Fruit fly (Drosophila melanogaster) whole organism, embryonic: ENCODE measurements around the gene CG32708.

ENCODE experiments used
- Ada2b ChIP-seq: fragments of 200-800 bp; sonication (Bioruptor generic); IDR thresholded peaks from 2 replicates; pipeline ENCODE4 v1.3.6; 2022; ENCODE audit warnings: missing biosample characterization, missing genetic modification characterization
- CG10979 ChIP-seq: fragments of 200-800 bp; sonication (Bioruptor generic); optimal IDR thresholded peaks from 2 replicates; lab custom pipeline; 2018; ENCODE audit warnings: missing biosample characterization, mild to moderate bottlenecking, missing genetic modification characterization, moderate library complexity
- CG11695 ChIP-seq: fragments of 200-800 bp; sonication (Bioruptor generic); IDR thresholded peaks from 3 replicates; pipeline ENCODE4 v1.3.6; 2022; ENCODE audit warnings: missing biosample characterization, missing genetic modification characterization
- CG16863 ChIP-seq: fragments of 200-800 bp; sonication (Bioruptor generic); optimal IDR thresholded peaks from 3 replicates; lab custom pipeline; 2016; ENCODE audit warnings: missing biosample characterization, missing genetic modification characterization
- CG17568 ChIP-seq: fragments of 200-800 bp; sonication (Bioruptor generic); optimal IDR thresholded peaks from 2 replicates; lab custom pipeline; 2018; ENCODE audit warnings: missing biosample characterization, mild to moderate bottlenecking, missing genetic modification characterization, moderate library complexity
- CG17829 ChIP-seq: fragments of 200-800 bp; optimal IDR thresholded peaks from 2 replicates; lab custom pipeline; 2019; ENCODE audit warnings: missing biosample characterization, mild to moderate bottlenecking, missing genetic modification characterization, moderate library complexity
- CG18476 ChIP-seq: fragments of 200-800 bp; sonication (Bioruptor generic); optimal IDR thresholded peaks from 2 replicates; lab custom pipeline; 2016; ENCODE audit warnings: missing biosample characterization, mild to moderate bottlenecking, missing genetic modification characterization
- CG2120 ChIP-seq: fragments of 200-800 bp; sonication (Bioruptor generic); optimal IDR thresholded peaks from 3 replicates; lab custom pipeline; 2016; ENCODE audit warnings: missing biosample characterization, missing genetic modification characterization
- CG30431 ChIP-seq: fragments of 200-800 bp; sonication (Bioruptor generic); optimal IDR thresholded peaks from 2 replicates; lab custom pipeline; 2017; ENCODE audit warnings: missing biosample characterization, missing genetic modification characterization
- CG34422 ChIP-seq: fragments of 200-800 bp; sonication (Bioruptor generic); IDR thresholded peaks from 3 replicates; pipeline ENCODE4 v1.3.6; 2022; ENCODE audit warnings: missing biosample characterization, missing genetic modification characterization
- CG4854 ChIP-seq: fragments of 200-800 bp; sonication (Bioruptor generic); optimal IDR thresholded peaks from 2 replicates; lab custom pipeline; 2016; ENCODE audit warnings: missing biosample characterization, missing genetic modification characterization, inconsistent platforms
- CG6175 ChIP-seq: fragments of 200-800 bp; sonication (Bioruptor generic); IDR thresholded peaks from 3 replicates; pipeline ENCODE4 v1.3.6; 2022; ENCODE audit warnings: missing biosample characterization, missing genetic modification characterization
- CG6254 ChIP-seq: fragments of 200-800 bp; sonication (Bioruptor generic); optimal IDR thresholded peaks from 3 replicates; lab custom pipeline; 2017; ENCODE audit warnings: mild to moderate bottlenecking, missing biosample characterization, missing genetic modification reagents, missing genetic modification characterization
- CG6654 ChIP-seq: fragments of 200-800 bp; sonication (Bioruptor generic); optimal IDR thresholded peaks from 2 replicates; lab custom pipeline; 2017; ENCODE audit warnings: missing biosample characterization, mild to moderate bottlenecking, missing genetic modification characterization
- CG6683 ChIP-seq: fragments of 200-800 bp; sonication (Bioruptor generic); optimal IDR thresholded peaks from 2 replicates; lab custom pipeline; 2017; ENCODE audit warnings: missing biosample characterization, mild to moderate bottlenecking, missing genetic modification characterization, missing genetic modification reagents
- CG6765 ChIP-seq: fragments of 200-800 bp; sonication (Bioruptor generic); optimal IDR thresholded peaks from 3 replicates; lab custom pipeline; 2017; ENCODE audit warnings: missing biosample characterization, mild to moderate bottlenecking, missing genetic modification characterization
- CG8388 ChIP-seq: fragments of 200-800 bp; sonication (Bioruptor generic); optimal IDR thresholded peaks from 2 replicates; lab custom pipeline; 2019; ENCODE audit warnings: missing biosample characterization, mild to moderate bottlenecking, missing genetic modification characterization, moderate library complexity
- CTCF ChIP-seq: fragments of 200-800 bp; sonication (Bioruptor generic); optimal IDR thresholded peaks from 2 replicates; lab custom pipeline; 2017; ENCODE audit warnings: missing biosample characterization, mild to moderate bottlenecking, missing genetic modification characterization, moderate library complexity
- Dad ChIP-seq: fragments of 200-800 bp; sonication (Bioruptor generic); optimal IDR thresholded peaks from 3 replicates; lab custom pipeline; 2016; ENCODE audit warnings: missing biosample characterization, missing genetic modification characterization
- Dip2 ChIP-seq: fragments of 200-800 bp; sonication (Bioruptor generic); IDR thresholded peaks from 2 replicates; pipeline ENCODE4 v1.3.6; 2022; ENCODE audit warnings: missing biosample characterization, missing genetic modification characterization
- E2f2 ChIP-seq: fragments of 200-800 bp; sonication (Bioruptor generic); IDR thresholded peaks from 2 replicates; pipeline ENCODE4 v1.3.6; 2022; ENCODE audit warnings: missing biosample characterization, missing genetic modification characterization
- HLH3B ChIP-seq: fragments of 200-800 bp; sonication (Bioruptor generic); IDR thresholded peaks from 2 replicates; pipeline ENCODE4 v1.3.6; 2022; ENCODE audit warnings: missing biosample characterization, missing genetic modification characterization
- Hr51 ChIP-seq, 2 experiments: fragments of 200-800 bp; sonication (Bioruptor generic); optimal IDR thresholded peaks; 2 replicates in 1 of 2; 3 replicates in 1 of 2; lab custom pipeline; 2016 to 2018; ENCODE audit warnings: missing biosample characterization in 2 of 2, missing genetic modification characterization in 2 of 2, mild to moderate bottlenecking in 1 of 2, moderate library complexity in 1 of 2
- Jarid2 ChIP-seq: fragments of 200-800 bp; sonication (Bioruptor generic); optimal IDR thresholded peaks from 3 replicates; lab custom pipeline; 2017; ENCODE audit warnings: mild to moderate bottlenecking, missing biosample characterization, missing genetic modification reagents, missing genetic modification characterization
- Nf-YC ChIP-seq: fragments of 200-800 bp; optimal IDR thresholded peaks from 3 replicates; lab custom pipeline; 2019; ENCODE audit warnings: missing biosample characterization, mild to moderate bottlenecking, missing genetic modification characterization, moderate library complexity
- Six4 ChIP-seq: fragments of 200-800 bp; sonication (Bioruptor generic); optimal IDR thresholded peaks from 2 replicates; lab custom pipeline; 2016; ENCODE audit warnings: missing biosample characterization, missing genetic modification characterization
- Tbp ChIP-seq: fragments of >200 bp; optimal IDR thresholded peaks from 2 replicates; lab custom pipeline; 2018; ENCODE audit warnings: missing biosample characterization, missing genetic modification characterization
- chif ChIP-seq, 2 experiments: fragments of 200-800 bp; sonication (Bioruptor generic); optimal IDR thresholded peaks; 3 replicates each; lab custom pipeline; 2016; ENCODE audit warnings: missing biosample characterization in 2 of 2, missing genetic modification characterization in 2 of 2
- disco-r ChIP-seq: fragments of 200-800 bp; sonication (Bioruptor generic); optimal IDR thresholded peaks from 2 replicates; lab custom pipeline; 2016; ENCODE audit warnings: missing biosample characterization, missing genetic modification characterization
- dmrt99B ChIP-seq: fragments of 200-800 bp; sonication (Bioruptor generic); optimal IDR thresholded peaks from 2 replicates; lab custom pipeline; 2018; ENCODE audit warnings: missing biosample characterization, mild to moderate bottlenecking, missing genetic modification characterization, moderate library complexity
- en ChIP-seq: fragments of 200-800 bp; sonication (Bioruptor generic); optimal IDR thresholded peaks from 2 replicates; lab custom pipeline; 2016; ENCODE audit warnings: missing biosample characterization, missing genetic modification characterization
- gcm ChIP-seq: fragments of 200-800 bp; sonication (Bioruptor generic); optimal IDR thresholded peaks from 2 replicates; lab custom pipeline; 2019; ENCODE audit warnings: missing biosample characterization, mild to moderate bottlenecking, missing genetic modification characterization, moderate library complexity
- gcm2 ChIP-seq: fragments of 200-800 bp; sonication (Bioruptor generic); optimal IDR thresholded peaks from 2 replicates; lab custom pipeline; 2016; ENCODE audit warnings: missing biosample characterization, missing genetic modification characterization
- gsb ChIP-seq: fragments of 200-800 bp; sonication (Bioruptor generic); IDR thresholded peaks from 2 replicates; pipeline ENCODE4 v1.3.6; 2022; ENCODE audit warnings: missing biosample characterization, missing genetic modification characterization
- luna ChIP-seq: fragments of 200-800 bp; sonication (Bioruptor generic); optimal IDR thresholded peaks from 2 replicates; lab custom pipeline; 2016; ENCODE audit warnings: missing biosample characterization, missing genetic modification characterization
- mirr ChIP-seq: fragments of 200-800 bp; sonication (Bioruptor generic); optimal IDR thresholded peaks from 3 replicates; lab custom pipeline; 2018; ENCODE audit warnings: missing biosample characterization, mild to moderate bottlenecking, missing genetic modification characterization
- odd ChIP-seq: fragments of 200-800 bp; sonication (Bioruptor generic); optimal IDR thresholded peaks from 2 replicates; lab custom pipeline; 2017; ENCODE audit warnings: missing biosample characterization, mild to moderate bottlenecking, missing genetic modification characterization
- pan ChIP-seq, 4 experiments: fragments of >200 bp in 3 of 4; fragments of 200-800 bp in 1 of 4; sonication (Bioruptor generic) in 1 of 4; optimal IDR thresholded peaks in 3 of 4; IDR thresholded peaks in 1 of 4; 2 replicates each; pipeline versions ENCODE4 v1.3.6 to Lab custom; 2017 to 2022; ENCODE audit warnings: missing biosample characterization in 2 of 4, missing genetic modification characterization in 2 of 4, mixed read lengths in 1 of 4
- peb ChIP-seq: fragments of 200-800 bp; sonication (Bioruptor generic); IDR thresholded peaks from 2 replicates; pipeline ENCODE4 v1.3.6; 2022; ENCODE audit warnings: missing biosample characterization, missing genetic modification characterization
- pfk ChIP-seq: fragments of 200-800 bp; sonication (Bioruptor generic); optimal IDR thresholded peaks from 2 replicates; lab custom pipeline; 2018; ENCODE audit warnings: missing biosample characterization, mild to moderate bottlenecking, missing genetic modification characterization, moderate library complexity
- pzg ChIP-seq: fragments of 200-800 bp; sonication (Bioruptor generic); optimal IDR thresholded peaks from 3 replicates; lab custom pipeline; 2018; ENCODE audit warnings: missing biosample characterization, mild to moderate bottlenecking, missing genetic modification characterization, moderate library complexity
- ranshi ChIP-seq: fragments of 200-800 bp; sonication (Bioruptor generic); IDR thresholded peaks from 2 replicates; pipeline ENCODE4 v1.3.6; 2022; ENCODE audit warnings: missing biosample characterization, missing genetic modification characterization
- row ChIP-seq: fragments of 200-800 bp; sonication (Bioruptor generic); IDR thresholded peaks from 3 replicates; pipeline ENCODE4 v1.3.6; 2022; ENCODE audit warnings: missing biosample characterization, missing genetic modification characterization
- tap ChIP-seq: fragments of 200-800 bp; optimal IDR thresholded peaks from 3 replicates; lab custom pipeline; 2019; ENCODE audit warnings: missing biosample characterization, mild to moderate bottlenecking, missing genetic modification characterization, moderate library complexity
- tgo ChIP-seq: fragments of 200-800 bp; sonication (Bioruptor generic); IDR thresholded peaks from 3 replicates; pipeline ENCODE4 v1.3.6; 2022; ENCODE audit warnings: missing biosample characterization, missing genetic modification characterization
- tin ChIP-seq: fragments of 200-800 bp; sonication (Bioruptor generic); optimal IDR thresholded peaks from 3 replicates; lab custom pipeline; 2016; ENCODE audit warnings: missing biosample characterization, missing genetic modification characterization
- twi ChIP-seq: fragments of 200-800 bp; optimal IDR thresholded peaks from 2 replicates; lab custom pipeline; 2019; ENCODE audit warnings: missing biosample characterization, mild to moderate bottlenecking, missing genetic modification characterization, moderate library complexity
- vvl ChIP-seq: fragments of 200-800 bp; sonication (Bioruptor generic); IDR thresholded peaks from 2 replicates; pipeline ENCODE4 v1.3.6; 2022; ENCODE audit warnings: missing biosample characterization, missing genetic modification characterization
- yki ChIP-seq: fragments of >200 bp; optimal IDR thresholded peaks from 3 replicates; lab custom pipeline; 2018
- zfh1 ChIP-seq: fragments of 200-800 bp; sonication (Bioruptor generic); IDR thresholded peaks from 3 replicates; pipeline ENCODE4 v1.3.6; 2022; ENCODE audit warnings: missing biosample characterization, missing genetic modification characterization

CG32708 gene

dm6 chrX:9047725-9048384 is 37.9 kb upstream of the CG32708 start (continued):
- TF ChIP-seq CG34422, result peak; percentile 54; the same call in 1 of the 3 replicates
- TF ChIP-seq tin (GFP tag; lab: Kevin White, UChicago), result peak; percentile 44
- TF ChIP-seq CG16863 (GFP tag; lab: Kevin White, UChicago), result no peak
- TF ChIP-seq en (GFP tag; lab: Kevin White, UChicago), result no peak
- no peak for TF ChIP-seq gsb
- peak; percentile 34 for TF ChIP-seq Six4 (GFP tag; lab: Kevin White, UChicago)
- TF ChIP-seq CG17829 (tag; lab: Kevin White, UChicago), result peak; percentile 90
- TF ChIP-seq vvl (GFP tag; lab: Robert Waterston, UW), result peak; percentile 69
- peak; percentile 22 for TF ChIP-seq Jarid2 (GFP tag; lab: Kevin White, UChicago)
- no peak for TF ChIP-seq mirr
- peak; percentile 16 for TF ChIP-seq Dad (GFP tag; lab: Kevin White, UChicago)
- TF ChIP-seq CG6683 (GFP tag; lab: Kevin White, UChicago), result no peak
- TF ChIP-seq CG11695, result 0 out of 3 replicates have a peak, but pooled peaks have one; percentile 65
- TF ChIP-seq Hr51 (GFP tag; optimal IDR thresholded peaks at IDR 0.05; lab: Kevin White, UChicago), result peak in 1 of 2 experiments; percentile 80
- TF ChIP-seq gcm2 (GFP tag; lab: Kevin White, UChicago), result no peak
- TF ChIP-seq row (GFP tag; lab: Robert Waterston, UW), result peak; percentile 78
- TF ChIP-seq CG6254 (GFP tag; lab: Kevin White, UChicago), result peak; percentile 50
- TF ChIP-seq CG6765 (GFP tag; lab: Kevin White, UChicago), result no peak
- peak; percentile 57 for TF ChIP-seq odd
- peak; percentile 62 for TF ChIP-seq twi (tag; lab: Kevin White, UChicago)
- TF ChIP-seq Dip2 (GFP tag; lab: Robert Waterston, UW), result no peak
- no peak for TF ChIP-seq E2f2 (GFP tag; lab: Robert Waterston, UW)
- TF ChIP-seq pfk (GFP tag; lab: Kevin White, UChicago), result no peak
- TF ChIP-seq CG30431 (GFP tag; lab: Kevin White, UChicago), result no peak
- TF ChIP-seq CG10979 (tag; lab: Kevin White, UChicago), result peak; percentile 88
- TF ChIP-seq Tbp (GFP tag; lab: Kevin White, UChicago), result no peak
- TF ChIP-seq tap (tag; lab: Kevin White, UChicago), result peak; percentile 58
- TF ChIP-seq Ada2b (GFP tag; lab: Robert Waterston, UW), result no peak
- no peak for TF ChIP-seq yki (lab: Kevin White, UChicago)
- no peak for TF ChIP-seq pan (optimal IDR thresholded peaks at IDR 0.05; lab: Kevin White, UChicago)
- peak in 1 of 2 experiments; percentile 63 for TF ChIP-seq pan (GFP tag; optimal IDR thresholded peaks at IDR 0.05 in 1 of 2, IDR thresholded peaks at IDR 0.05 in 1 of 2)
- TF ChIP-seq disco-r, result no peak
- peak; percentile 31; the same call in 1 of the 3 replicates for TF ChIP-seq tgo
- TF ChIP-seq CG8388, result peak; percentile 80
- no peak for TF ChIP-seq luna
- 0 out of 2 replicates have a peak, but pooled peaks have one; percentile 15 for TF ChIP-seq peb (GFP tag; lab: Robert Waterston, UW)
- peak; percentile 20 for TF ChIP-seq CG2120
- peak; percentile 19 for TF ChIP-seq CG17568 (GFP tag; lab: Kevin White, UChicago)
- peak; percentile 25 for TF ChIP-seq CG6654
- peak; percentile 55 for TF ChIP-seq HLH3B (GFP tag; lab: Robert Waterston, UW)
- peak; percentile 39 for TF ChIP-seq CG18476 (GFP tag; lab: Kevin White, UChicago)
- TF ChIP-seq ranshi (GFP tag; lab: Robert Waterston, UW), result peak; percentile 29; the same call in 1 of the 2 replicates
- no peak for TF ChIP-seq CG6175 (GFP tag; lab: Robert Waterston, UW)
- TF ChIP-seq dmrt99B, result peak; percentile 87
- TF ChIP-seq CTCF (GFP tag; lab: Kevin White, UChicago), result peak; percentile 35
- peak; percentile 86 for TF ChIP-seq gcm
- no peak; the same call in 2 of the 3 replicates for TF ChIP-seq zfh1 (GFP tag; lab: Robert Waterston, UW)
- TF ChIP-seq CG4854 (GFP tag; lab: Kevin White, UChicago), result no peak
- TF ChIP-seq pzg, result no peak
- peak; percentile 55 for TF ChIP-seq Nf-YC (tag; lab: Kevin White, UChicago)
- peak in 1 of 2 experiments; percentile 37 for TF ChIP-seq chif (GFP tag; optimal IDR thresholded peaks at IDR 0.05; lab: Kevin White, UChicago)
